Fruit fly (Drosophila melanogaster): ENCODE results near the gene Sugb.
A peak's percentile ranks its signal among the peaks of the same experiment; 100 is the strongest.

dm6 chr3L:11692853-11693252, 9.1 kb downstream of the Sugb start:
- TF ChIP-seq Sox102F (GFP tag; optimal IDR thresholded peaks at IDR 0.05), result no peak
- TF ChIP-seq CTCF (GFP tag; optimal IDR thresholded peaks at IDR 0.05), result no peak
- no peak for TF ChIP-seq CG17186 (GFP tag; optimal IDR thresholded peaks at IDR 0.05)
- peak; percentile 11 for TF ChIP-seq Neu2 (GFP tag; optimal IDR thresholded peaks at IDR 0.05; ENCODE audit: borderline replicate concordance)
- no peak for TF ChIP-seq crp (GFP tag; optimal IDR thresholded peaks at IDR 0.05)
- TF ChIP-seq ttk (GFP tag; IDR thresholded peaks at IDR 0.05), result no peak
- TF ChIP-seq Hand (GFP tag; optimal IDR thresholded peaks at IDR 0.05), result no peak
- no peak for TF ChIP-seq CG12942 (GFP tag; optimal IDR thresholded peaks at IDR 0.05)

All from whole organism, embryonic.